Fruit fly (Drosophila melanogaster): ENCODE data around the gene CG8813.

The CG8813 gene

DNA sequence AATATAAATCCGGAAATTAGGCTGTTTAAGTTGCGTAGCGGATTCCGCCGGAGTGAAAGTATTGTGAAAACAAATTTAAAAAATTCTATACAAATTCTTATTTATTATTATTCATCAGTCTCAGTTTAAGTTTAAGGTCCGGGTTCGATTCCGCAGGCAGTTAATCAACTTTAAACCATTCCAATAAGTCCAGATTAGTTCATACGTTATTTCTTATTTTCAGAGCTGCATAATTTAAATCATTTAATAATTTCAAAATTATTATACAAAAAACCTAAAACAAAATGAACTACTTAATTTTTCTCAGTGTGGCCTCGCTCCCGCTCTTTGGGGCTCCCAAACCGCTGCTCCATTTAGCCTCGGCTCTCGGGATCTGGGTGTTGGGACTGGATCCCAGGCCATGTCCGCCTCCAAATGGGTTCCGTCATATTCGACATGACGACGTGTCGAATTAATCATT is 39.1 kb upstream of the CG8813 start (continued):
- no peak for TF ChIP-seq sr (GFP tag; IDR thresholded peaks at IDR 0.05)
- peak; percentile 75; the same call in 1 of the 2 replicates for TF ChIP-seq klu (GFP tag; IDR thresholded peaks at IDR 0.05)
- no peak for TF ChIP-seq pb (GFP tag; optimal IDR thresholded peaks at IDR 0.05)
- TF ChIP-seq CG33557 (GFP tag; optimal IDR thresholded peaks at IDR 0.05) = peak; percentile 92
- peak; percentile 46 for TF ChIP-seq fd64A (GFP tag; optimal IDR thresholded peaks at IDR 0.05)
- peak; percentile 73 for TF ChIP-seq onecut (GFP tag; IDR thresholded peaks at IDR 0.05)
- TF ChIP-seq Ravus (GFP tag; IDR thresholded peaks at IDR 0.05) = no peak
- TF ChIP-seq CG7786 (GFP tag; optimal IDR thresholded peaks at IDR 0.05) = peak; percentile 31
- TF ChIP-seq cad (GFP tag; optimal IDR thresholded peaks at IDR 0.05) = no peak
- no peak for TF ChIP-seq Tbp (GFP tag; optimal IDR thresholded peaks at IDR 0.05)
- peak; percentile 29 for TF ChIP-seq CG34376 (GFP tag; optimal IDR thresholded peaks at IDR 0.05)
- no peak for TF ChIP-seq CG31365 (tag; optimal IDR thresholded peaks at IDR 0.05)
- TF ChIP-seq Pdp1 (GFP tag; optimal IDR thresholded peaks at IDR 0.05) = peak; percentile 65 to 74
- peak; percentile 93 for TF ChIP-seq dmrt99B (tag; optimal IDR thresholded peaks at IDR 0.05)
- no peak for TF ChIP-seq CG9876 (GFP tag; optimal IDR thresholded peaks at IDR 0.05)
- 0 out of 2 replicates have a peak, but pooled peaks have one; percentile 3 for TF ChIP-seq dati (GFP tag; IDR thresholded peaks at IDR 0.05)
- peak; percentile 81 for TF ChIP-seq CG3407 (GFP tag; optimal IDR thresholded peaks at IDR 0.05)
- TF ChIP-seq dpn (GFP tag; optimal IDR thresholded peaks at IDR 0.05) = peak; percentile 70 to 79
- TF ChIP-seq Nf-YA (GFP tag; IDR thresholded peaks at IDR 0.05) = peak; percentile 47
- peak; percentile 95 for TF ChIP-seq CG13424 (tag; optimal IDR thresholded peaks at IDR 0.05)
- TF ChIP-seq caup (GFP tag; optimal IDR thresholded peaks at IDR 0.05; ENCODE audit: severe bottlenecking) = peak; percentile 88
- TF ChIP-seq CG1529 (GFP tag; optimal IDR thresholded peaks at IDR 0.05) = peak; percentile 91
- TF ChIP-seq NfI (GFP tag; optimal IDR thresholded peaks at IDR 0.05) = peak; percentile 82
- peak; percentile 60 for TF ChIP-seq oc (tag; optimal IDR thresholded peaks at IDR 0.05)
- peak; percentile 88 for TF ChIP-seq CG17385 (GFP tag; optimal IDR thresholded peaks at IDR 0.05)
- peak; percentile 49 for TF ChIP-seq Kr (GFP tag; optimal IDR thresholded peaks at IDR 0.05)
- TF ChIP-seq CG10366 (GFP tag; IDR thresholded peaks at IDR 0.05) = peak; percentile 72
- peak; percentile 73 for TF ChIP-seq Hand (GFP tag; optimal IDR thresholded peaks at IDR 0.05)
- TF ChIP-seq vvl (GFP tag; IDR thresholded peaks at IDR 0.05) = peak; percentile 37; the same call in 1 of the 2 replicates
- TF ChIP-seq CG4424 (GFP tag; optimal IDR thresholded peaks at IDR 0.05) = peak; percentile 91
- TF ChIP-seq HLHmδ (GFP tag; optimal IDR thresholded peaks at IDR 0.05) = no peak
- peak; percentile 40 for TF ChIP-seq disco-r (GFP tag; optimal IDR thresholded peaks at IDR 0.05)
- peak; percentile 93 for TF ChIP-seq odd (GFP tag; optimal IDR thresholded peaks at IDR 0.05)
- peak; percentile 68 for TF ChIP-seq corto (GFP tag; optimal IDR thresholded peaks at IDR 0.05)
- TF ChIP-seq cg (GFP tag; optimal IDR thresholded peaks at IDR 0.05) = no peak
- peak; percentile 41 for TF ChIP-seq CG31388 (GFP tag; optimal IDR thresholded peaks at IDR 0.05)
- peak; percentile 65 for TF ChIP-seq CG32532 (GFP tag; IDR thresholded peaks at IDR 0.05)
- TF ChIP-seq ssp (GFP tag; IDR thresholded peaks at IDR 0.05) = peak; percentile 65
- TF ChIP-seq Adf1 (GFP tag; IDR thresholded peaks at IDR 0.05) = peak; percentile 30; the same call in 1 of the 2 replicates
- TF ChIP-seq insv (GFP tag; optimal IDR thresholded peaks at IDR 0.05) = peak in 1 of 2 experiments; percentile 59
- peak; percentile 41; the same call in 1 of the 2 replicates for TF ChIP-seq CG11085 (GFP tag; IDR thresholded peaks at IDR 0.05)
- TF ChIP-seq HLH4C (GFP tag; IDR thresholded peaks at IDR 0.05; ENCODE audit: partially characterized antibody) = no peak
- TF ChIP-seq Meics (GFP tag; optimal IDR thresholded peaks at IDR 0.05) = peak; percentile 92
- TF ChIP-seq CG3281 (GFP tag; optimal IDR thresholded peaks at IDR 0.05) = peak; percentile 90
- TF ChIP-seq CG4707 (GFP tag; optimal IDR thresholded peaks at IDR 0.05) = peak; percentile 57
- no peak for TF ChIP-seq sc (optimal IDR thresholded peaks at IDR 0.05)
- TF ChIP-seq sc (GFP tag; optimal IDR thresholded peaks at IDR 0.05) = peak; percentile 87
- no peak for TF ChIP-seq CG3726 (GFP tag; IDR thresholded peaks at IDR 0.05)
- no peak for TF ChIP-seq p53 (GFP tag; optimal IDR thresholded peaks at IDR 0.05)
- TF ChIP-seq CG1792 (GFP tag; optimal IDR thresholded peaks at IDR 0.05) = no peak
- TF ChIP-seq fd3F (GFP tag; optimal IDR thresholded peaks at IDR 0.05) = peak; percentile 73
